Fruit fly (Drosophila melanogaster): Measurements from ENCODE around the gene CG42249.
"Not testable (repeated sequence)": the region's sequence is repeated elsewhere in the genome, so short reads cannot be mapped to it uniquely, and the experiment has no call there.

Gene CG42249

DNA sequence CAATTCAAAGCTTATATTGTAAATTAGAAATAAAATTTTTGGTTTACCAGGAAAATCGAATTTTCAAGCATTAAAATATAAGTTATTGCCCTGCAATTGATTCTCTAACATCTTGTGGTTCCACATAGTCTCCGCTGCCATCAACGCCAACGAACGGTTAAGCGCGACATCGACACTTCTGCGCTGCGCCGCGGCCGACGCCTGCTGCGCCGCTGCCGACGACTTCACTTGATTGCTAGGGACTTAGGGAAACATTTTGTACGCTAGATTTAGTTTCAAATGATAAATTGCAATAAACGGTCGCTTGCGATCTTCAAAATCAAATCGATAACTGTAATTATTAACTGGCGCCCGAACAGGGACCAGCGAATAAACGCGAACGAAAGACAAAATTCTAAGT lies at the start of gene CG42249:
CG42249 (plus strand) TSS at position 301 of the 400 bp plus-strand sequence.
- TF ChIP-seq CG7101 (tag; optimal IDR thresholded peaks at IDR 0.05); Mnt (GFP tag; optimal IDR thresholded peaks at IDR 0.05); CG7045 (GFP tag; optimal IDR thresholded peaks at IDR 0.05): not testable (repeated sequence)

dm6 chrX:11053456-11053855 lies 42.6 kb upstream of the CG42249 start, which contains the start of gene CG1552:
Gene CG1552 (minus strand): TSS chrX:11053556.
- TF ChIP-seq bab1 (GFP tag; optimal IDR thresholded peaks at IDR 0.05) (no peak), kay (GFP tag; ENCODE audit: borderline replicate concordance) (no peak), CG14711 (tag; optimal IDR thresholded peaks at IDR 0.05) (no peak), toe (GFP tag; optimal IDR thresholded peaks at IDR 0.05) (no peak), pad (GFP tag; optimal IDR thresholded peaks at IDR 0.05) (no peak), CG1620 (GFP tag; optimal IDR thresholded peaks at IDR 0.05) (no peak), CG11617 (GFP tag; optimal IDR thresholded peaks at IDR 0.05) (no peak), ovo (GFP tag; optimal IDR thresholded peaks at IDR 0.05) (no peak), Mnt (GFP tag; optimal IDR thresholded peaks at IDR 0.05) (no peak), CG12768 (GFP tag; optimal IDR thresholded peaks at IDR 0.05) (no peak), CG5204 (GFP tag; optimal IDR thresholded peaks at IDR 0.05) (no peak), cnc (optimal IDR thresholded peaks at IDR 0.05) (no peak)

- TF ChIP-seq CG1620 (GFP tag; optimal IDR thresholded peaks at IDR 0.05) (no peak), CG7101 (tag; optimal IDR thresholded peaks at IDR 0.05) (no peak), pad (GFP tag; optimal IDR thresholded peaks at IDR 0.05) (no peak), bab1 (GFP tag; optimal IDR thresholded peaks at IDR 0.05) (no peak), kay (GFP tag; ENCODE audit: borderline replicate concordance) (no peak)
Observed at dm6 chrX:11059519-11059918, 36.6 kb upstream of the CG42249 start, which contains the start of gene CG1545. Gene CG1545 (minus strand): TSS chrX:11059619.

- no peak for TF ChIP-seq CG12768 (GFP tag; optimal IDR thresholded peaks at IDR 0.05)
- TF ChIP-seq cnc (optimal IDR thresholded peaks at IDR 0.05) = no peak
- TF ChIP-seq toe (GFP tag; optimal IDR thresholded peaks at IDR 0.05) = no peak
Observed at dm6 chrX:11063070-11063469, 33.0 kb upstream of the CG42249 start, which contains the start of gene CG1537. Gene CG1537 (minus strand): TSS chrX:11063170.

DNA sequence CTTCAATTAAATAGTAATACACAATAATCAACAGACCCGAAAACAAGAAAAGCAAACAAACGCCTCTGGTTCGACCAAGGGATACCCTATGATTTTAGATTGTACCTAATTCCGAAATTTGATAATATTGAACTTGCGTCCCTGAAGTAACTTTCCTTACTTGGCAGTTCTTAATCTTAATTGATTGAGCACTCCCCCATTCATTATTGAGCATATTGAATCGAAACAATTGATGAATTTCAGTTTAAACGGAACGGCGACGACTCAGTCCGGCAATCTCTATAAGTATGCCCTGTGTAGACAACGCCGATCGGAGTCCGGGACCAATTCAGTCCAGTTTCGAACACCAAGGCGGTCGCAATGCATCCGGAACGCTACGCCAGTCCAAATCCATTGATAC lies 29.8 kb upstream of the CG42249 start, which contains the start of gene CG15203:
CG15203 (plus strand) TSS at position 301 of the 400 bp plus-strand sequence.
- TF ChIP-seq CG7045 (GFP tag; optimal IDR thresholded peaks at IDR 0.05) (no peak), CG12768 (GFP tag; optimal IDR thresholded peaks at IDR 0.05) (no peak), cic (GFP tag; optimal IDR thresholded peaks at IDR 0.05) (no peak), pad (GFP tag; optimal IDR thresholded peaks at IDR 0.05) (no peak), CG1620 (GFP tag; optimal IDR thresholded peaks at IDR 0.05) (no peak), ovo (GFP tag; optimal IDR thresholded peaks at IDR 0.05) (no peak), CG5204 (GFP tag; optimal IDR thresholded peaks at IDR 0.05) (no peak), toe (GFP tag; optimal IDR thresholded peaks at IDR 0.05) (no peak), cnc (optimal IDR thresholded peaks at IDR 0.05) (no peak), bab1 (GFP tag; optimal IDR thresholded peaks at IDR 0.05) (no peak), tj (GFP tag; optimal IDR thresholded peaks at IDR 0.05) (no peak), Clk (GFP tag; optimal IDR thresholded peaks at IDR 0.05) (no peak), CG11617 (GFP tag; optimal IDR thresholded peaks at IDR 0.05) (no peak), CG14711 (tag; optimal IDR thresholded peaks at IDR 0.05) (no peak), Crg-1 (GFP tag; optimal IDR thresholded peaks at IDR 0.05) (no peak), CG7101 (tag; optimal IDR thresholded peaks at IDR 0.05) (no peak)

DNA sequence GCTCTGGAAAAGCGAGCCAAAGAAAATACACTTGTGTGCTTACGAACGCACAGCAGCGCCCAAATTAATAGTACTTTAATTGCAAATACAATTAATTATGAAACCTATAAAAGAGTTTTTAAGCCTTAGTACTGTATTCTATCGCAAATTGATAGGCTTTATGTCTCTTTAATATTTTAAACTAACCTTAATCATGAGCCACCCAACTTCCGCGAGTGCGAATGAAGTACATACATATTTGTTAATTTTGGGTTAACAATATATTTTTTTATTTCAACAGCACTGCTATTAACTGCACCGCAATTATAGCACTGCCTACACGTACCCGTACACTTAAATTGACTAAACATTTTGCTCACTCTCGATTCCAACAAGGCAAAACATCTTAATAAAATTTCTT lies 14.8 kb upstream of the CG42249 start:
- TF ChIP-seq pad (GFP tag; optimal IDR thresholded peaks at IDR 0.05) (peak; percentile 28), toe (GFP tag; optimal IDR thresholded peaks at IDR 0.05) (peak; percentile 35), CG7045 (GFP tag; optimal IDR thresholded peaks at IDR 0.05) (peak; percentile 52), CG14711 (tag; optimal IDR thresholded peaks at IDR 0.05) (peak; percentile 50), Crg-1 (GFP tag; optimal IDR thresholded peaks at IDR 0.05) (no peak), kay (GFP tag; ENCODE audit: borderline replicate concordance) (no peak), tj (GFP tag; optimal IDR thresholded peaks at IDR 0.05) (no peak), Hr96 (GFP tag; optimal IDR thresholded peaks at IDR 0.05) (no peak), Mnt (GFP tag; optimal IDR thresholded peaks at IDR 0.05) (no peak), bab1 (GFP tag; optimal IDR thresholded peaks at IDR 0.05) (peak; percentile 28), CG33017 (tag; optimal IDR thresholded peaks at IDR 0.05) (peak; percentile 61), ovo (GFP tag; optimal IDR thresholded peaks at IDR 0.05) (no peak), cic (GFP tag; optimal IDR thresholded peaks at IDR 0.05) (no peak), CG5204 (GFP tag; optimal IDR thresholded peaks at IDR 0.05) (peak; percentile 6), Clk (GFP tag; optimal IDR thresholded peaks at IDR 0.05) (peak; percentile 14), cnc (optimal IDR thresholded peaks at IDR 0.05) (no peak), CG12768 (GFP tag; optimal IDR thresholded peaks at IDR 0.05) (peak; percentile 53), CG1620 (GFP tag; optimal IDR thresholded peaks at IDR 0.05) (no peak), CG11617 (GFP tag; optimal IDR thresholded peaks at IDR 0.05) (peak; percentile 9), CG7101 (tag; optimal IDR thresholded peaks at IDR 0.05) (peak; percentile 56)

dm6 chrX:11081834-11082233 lies 14.2 kb upstream of the CG42249 start:
- peak; percentile 79 for TF ChIP-seq bab1 (GFP tag; optimal IDR thresholded peaks at IDR 0.05)
- TF ChIP-seq tj (GFP tag; optimal IDR thresholded peaks at IDR 0.05) = peak; percentile 74
- TF ChIP-seq kay (GFP tag; ENCODE audit: borderline replicate concordance) = no peak
